Worm (Caenorhabditis elegans): ENCODE measurements around the gene F57B1.9.

The F57B1.9 gene

ce11 chrV:13154225-13154624 lies 43.5 kb downstream of the F57B1.9 start:
- TF ChIP-seq ceh-9 (tag; optimal IDR thresholded peaks at IDR 0.05) (no peak), lin-39 (tag; optimal IDR thresholded peaks at IDR 0.05) (no peak), elt-1 (tag; optimal IDR thresholded peaks at IDR 0.05) (no peak), nhr-76 (tag; optimal IDR thresholded peaks at IDR 0.05) (no peak), egl-5 (tag; optimal IDR thresholded peaks at IDR 0.05) (no peak), ztf-4 (tag; optimal IDR thresholded peaks at IDR 0.05) (no peak), zag-1 (tag; optimal IDR thresholded peaks at IDR 0.05) (no peak), nhr-28 (tag; optimal IDR thresholded peaks at IDR 0.05) (no peak), hmg-11 (tag; optimal IDR thresholded peaks at IDR 0.05) (no peak), sea-2 (GFP tag; optimal IDR thresholded peaks at IDR 0.05) (no peak), unc-62 (GFP tag; optimal IDR thresholded peaks at IDR 0.05) (no peak), elt-3 (tag; optimal IDR thresholded peaks at IDR 0.05) (no peak), nhr-237 (tag; optimal IDR thresholded peaks at IDR 0.05) (no peak), unc-39 (tag; optimal IDR thresholded peaks at IDR 0.05) (no peak)

ce11 chrV:13152575-13152974 lies 45.1 kb downstream of the F57B1.9 start, which contains the start of gene noca-1:
Gene noca-1, plus strand, starts transcription at chrV:13152919.
- TF ChIP-seq nhr-43 (tag; optimal IDR thresholded peaks at IDR 0.05; ENCODE audit: poor library complexity, severe bottlenecking), result no peak
- TF ChIP-seq elt-1 (tag; optimal IDR thresholded peaks at IDR 0.05), result no peak
- no peak for TF ChIP-seq jun-1 (tag; optimal IDR thresholded peaks at IDR 0.05)
- no peak for TF ChIP-seq ceh-9 (tag; optimal IDR thresholded peaks at IDR 0.05)
- no peak for TF ChIP-seq skn-1 (tag; optimal IDR thresholded peaks at IDR 0.05)
- no peak for TF ChIP-seq elt-3 (tag; optimal IDR thresholded peaks at IDR 0.05)

Data from whole organism, L3 larva.